Worm (Caenorhabditis elegans) whole organism, L2 larva: Measurements from ENCODE around the gene C08H9.15.

Experiments used
- C34F6.9 ChIP-seq: fragments of 150-350 bp; optimal IDR thresholded peaks from 2 replicates; lab custom pipeline; 2014; ENCODE audit warnings: missing biosample characterization, missing genetic modification characterization
- F13H6.1 ChIP-seq: sonication (generic microtip); optimal IDR thresholded peaks from 2 replicates; lab custom pipeline; 2016; ENCODE audit warnings: missing genetic modification characterization, missing compliant biosample characterization
- R02D3.7 ChIP-seq: fragments of 150-350 bp; optimal IDR thresholded peaks from 2 replicates; lab custom pipeline; 2014; ENCODE audit warnings: missing biosample characterization, missing genetic modification characterization
- Y55F3AM.14 ChIP-seq: fragments of 200-800 bp; sonication (Bioruptor generic); optimal IDR thresholded peaks from 2 replicates; lab custom pipeline; 2018; ENCODE audit warnings: mild to moderate bottlenecking, missing genetic modification characterization, missing compliant biosample characterization
- ZK546.5 ChIP-seq: sonication (generic microtip); optimal IDR thresholded peaks from 2 replicates; lab custom pipeline; 2017; ENCODE audit warnings: missing biosample characterization, missing genetic modification characterization
- aly-2 ChIP-seq: fragments of 150-350 bp; optimal IDR thresholded peaks from 2 replicates; lab custom pipeline; 2014; ENCODE audit warnings: missing biosample characterization, missing genetic modification characterization
- ama-1 ChIP-seq: fragments of 150-350 bp; optimal IDR thresholded peaks from 2 replicates; lab custom pipeline; 2018; ENCODE audit warnings: inconsistent platforms
- blmp-1 ChIP-seq: sonication (generic microtip); optimal IDR thresholded peaks from 2 replicates; lab custom pipeline; 2017; ENCODE audit warnings: missing genetic modification characterization, mild to moderate bottlenecking, missing compliant biosample characterization, antibody characterized with exemption, moderate library complexity; ENCODE audit not compliant: insufficient read depth
- ceh-16 ChIP-seq: fragments of 150-350 bp; optimal IDR thresholded peaks from 2 replicates; lab custom pipeline; 2014; ENCODE audit warnings: missing biosample characterization, missing genetic modification characterization
- crh-2 ChIP-seq: sonication (generic microtip); optimal IDR thresholded peaks from 2 replicates; lab custom pipeline; 2017; ENCODE audit warnings: missing biosample characterization, missing genetic modification characterization
- dmd-4 ChIP-seq: sonication (generic microtip); optimal IDR thresholded peaks from 2 replicates; lab custom pipeline; 2017; ENCODE audit warnings: missing biosample characterization, missing genetic modification characterization
- elt-1 ChIP-seq: fragments of 150-350 bp; optimal IDR thresholded peaks from 2 replicates; lab custom pipeline; 2014; ENCODE audit warnings: missing biosample characterization, missing genetic modification characterization
- elt-3 ChIP-seq: sonication (generic microtip); optimal IDR thresholded peaks from 2 replicates; lab custom pipeline; 2017; ENCODE audit warnings: missing biosample characterization, missing genetic modification characterization
- fos-1 ChIP-seq: fragments of 150-350 bp; optimal IDR thresholded peaks from 2 replicates; lab custom pipeline; 2014; ENCODE audit warnings: missing biosample characterization, missing genetic modification characterization
- gmeb-1 ChIP-seq: fragments of 150-350 bp; optimal IDR thresholded peaks from 2 replicates; lab custom pipeline; 2014; ENCODE audit warnings: missing biosample characterization, missing genetic modification characterization
- lin-11 ChIP-seq: fragments of 150-350 bp; sonication (generic microtip); optimal IDR thresholded peaks from 2 replicates; lab custom pipeline; 2014; ENCODE audit warnings: missing biosample characterization, missing genetic modification characterization, inconsistent platforms, mixed read lengths
- lin-39 ChIP-seq: fragments of 150-350 bp; optimal IDR thresholded peaks from 2 replicates; lab custom pipeline; 2014; ENCODE audit warnings: missing biosample characterization, missing genetic modification reagents, missing genetic modification characterization
- lsy-2 ChIP-seq, 2 experiments: fragments of 150-350 bp in 1 of 2; sonication (generic microtip) in 1 of 2; optimal IDR thresholded peaks; 2 replicates each; lab custom pipeline; 2014 to 2017; ENCODE audit warnings: missing biosample characterization in 2 of 2, missing genetic modification characterization in 2 of 2
- mbf-1 ChIP-seq: sonication (generic microtip); optimal IDR thresholded peaks from 2 replicates; lab custom pipeline; 2017; ENCODE audit warnings: missing biosample characterization, missing genetic modification characterization
- mdl-1 ChIP-seq, 2 experiments: fragments of 150-350 bp in 1 of 2; sonication (generic microtip) in 1 of 2; optimal IDR thresholded peaks; 2 replicates each; lab custom pipeline; 2017; ENCODE audit warnings: missing biosample characterization in 2 of 2, missing genetic modification characterization in 2 of 2
- nhr-10 ChIP-seq: sonication (generic microtip); optimal IDR thresholded peaks from 2 replicates; lab custom pipeline; 2017; ENCODE audit warnings: missing biosample characterization, missing genetic modification characterization
- nhr-11 ChIP-seq: fragments of 150-350 bp; optimal IDR thresholded peaks from 2 replicates; lab custom pipeline; 2014; ENCODE audit warnings: missing biosample characterization, missing genetic modification characterization
- nhr-23 ChIP-seq: fragments of 150-350 bp; optimal IDR thresholded peaks from 2 replicates; lab custom pipeline; 2014; ENCODE audit warnings: missing biosample characterization, missing genetic modification reagents, missing genetic modification characterization
- nhr-237 ChIP-seq: fragments of 150-350 bp; optimal IDR thresholded peaks from 2 replicates; lab custom pipeline; 2014; ENCODE audit warnings: missing biosample characterization, missing genetic modification characterization
- nhr-25 ChIP-seq: fragments of 150-350 bp; sonication (generic microtip); optimal IDR thresholded peaks from 3 replicates; lab custom pipeline; 2014; ENCODE audit warnings: missing biosample characterization, missing genetic modification characterization
- skn-1 ChIP-seq: sonication (generic microtip); optimal IDR thresholded peaks from 2 replicates; lab custom pipeline; 2017; ENCODE audit warnings: missing biosample characterization, missing genetic modification characterization
- sma-9 ChIP-seq, 2 experiments: fragments of 150-350 bp in 1 of 2; sonication (generic microtip) in 1 of 2; optimal IDR thresholded peaks; 2 replicates each; lab custom pipeline; 2014 to 2016; ENCODE audit warnings: missing genetic modification characterization in 2 of 2, mild to moderate bottlenecking in 1 of 2, missing biosample characterization in 1 of 2, missing compliant biosample characterization in 1 of 2, missing genetic modification reagents in 1 of 2, moderate library complexity in 1 of 2
- snpc-4 ChIP-seq: fragments of 150-350 bp; optimal IDR thresholded peaks from 2 replicates; lab custom pipeline; 2014; ENCODE audit warnings: missing biosample characterization, missing genetic modification characterization
- unc-39 ChIP-seq: fragments of 150-350 bp; optimal IDR thresholded peaks from 2 replicates; lab custom pipeline; 2014; ENCODE audit warnings: missing biosample characterization, missing genetic modification characterization
- unc-55 ChIP-seq: fragments of 150-350 bp; sonication (generic microtip); optimal IDR thresholded peaks from 3 replicates; lab custom pipeline; 2014; ENCODE audit warnings: missing biosample characterization, missing genetic modification reagents, missing genetic modification characterization
- unc-62 ChIP-seq: fragments of 150-350 bp; optimal IDR thresholded peaks from 2 replicates; lab custom pipeline; 2014; ENCODE audit warnings: missing biosample characterization, missing genetic modification reagents, missing genetic modification characterization
- zag-1 ChIP-seq: fragments of 150-350 bp; optimal IDR thresholded peaks from 2 replicates; lab custom pipeline; 2014; ENCODE audit warnings: missing biosample characterization, missing genetic modification characterization
- ztf-1 ChIP-seq: fragments of 200-800 bp; sonication (Bioruptor generic); conservative IDR thresholded peaks from 2 replicates; pipeline ENCODE4 v1.3.6; 2022; ENCODE audit warnings: missing genetic modification characterization, missing compliant biosample characterization
- ztf-4 ChIP-seq: fragments of 150-350 bp; optimal IDR thresholded peaks from 2 replicates; lab custom pipeline; 2014; ENCODE audit warnings: missing biosample characterization, missing genetic modification characterization

C08H9.15 gene

ce11 chrII:9850945-9851344, 30.0 kb upstream of the C08H9.15 start, which contains the start of gene ZK938.10:
ZK938.10 (minus strand) TSS chrII:9851045.
- TF ChIP-seq elt-1 (no peak), ceh-16 (no peak), R02D3.7 (no peak), mbf-1 (no peak), C34F6.9 (tag; lab: Kevin White, UChicago) (no peak)

- TF ChIP-seq blmp-1 (tag; lab: Kevin White, UChicago) (no peak), crh-2 (tag; lab: Kevin White, UChicago) (no peak), unc-39 (tag; lab: Kevin White, UChicago) (no peak), nhr-11 (tag; lab: Kevin White, UChicago) (no peak), sma-9 (GFP tag; optimal IDR thresholded peaks at IDR 0.05; lab: Kevin White, UChicago) (no peak), sma-9 (tag; optimal IDR thresholded peaks at IDR 0.05; lab: Kevin White, UChicago) (no peak), lin-11 (tag; lab: Kevin White, UChicago) (no peak)
Measured at ce11 chrII:9855620-9856019, 25.4 kb upstream of the C08H9.15 start, which contains the start of gene chil-4. chil-4 (minus strand) TSS chrII:9855720.

- TF ChIP-seq skn-1 (tag; lab: Kevin White, UChicago) (no peak), aly-2 (no peak), dmd-4 (tag; lab: Kevin White, UChicago) (no peak), Y55F3AM.14 (GFP tag; lab: Kevin White, UChicago) (no peak), mdl-1 (tag; optimal IDR thresholded peaks at IDR 0.05; lab: Kevin White, UChicago) (no peak), gmeb-1 (no peak), F13H6.1 (no peak), ztf-1 (GFP tag; lab: Robert Waterston, UW) (no peak), nhr-237 (tag; lab: Kevin White, UChicago) (no peak), ama-1 (lab: Kevin White, UChicago) (no peak), ZK546.5 (tag; lab: Kevin White, UChicago) (no peak), sma-9 (GFP tag; optimal IDR thresholded peaks at IDR 0.05; lab: Kevin White, UChicago) (no peak), sma-9 (tag; optimal IDR thresholded peaks at IDR 0.05; lab: Kevin White, UChicago) (no peak), snpc-4 (tag; lab: Kevin White, UChicago) (no peak), ceh-16 (no peak)
Measured at ce11 chrII:9857791-9858190, 23.2 kb upstream of the C08H9.15 start, which contains the start of gene chil-6. chil-6 (minus strand) TSS chrII:9857891.

- TF ChIP-seq ztf-4 (tag; lab: Kevin White, UChicago), result no peak
- no peak for TF ChIP-seq lsy-2 (tag; optimal IDR thresholded peaks at IDR 0.05; lab: Kevin White, UChicago)
- TF ChIP-seq unc-55 (GFP tag; lab: Kevin White, UChicago), result no peak
- no peak for TF ChIP-seq C34F6.9 (tag; lab: Kevin White, UChicago)
- TF ChIP-seq F13H6.1, result no peak
- TF ChIP-seq mbf-1, result no peak
- TF ChIP-seq zag-1, result no peak
- TF ChIP-seq ceh-16, result no peak
- no peak for TF ChIP-seq nhr-25 (tag; lab: Kevin White, UChicago)
- TF ChIP-seq blmp-1 (tag; lab: Kevin White, UChicago), result no peak
Measured at ce11 chrII:9859575-9859974, 21.4 kb upstream of the C08H9.15 start, which contains the start of gene chil-5. chil-5 (minus strand) TSS chrII:9859675.

ce11 chrII:9861394-9861793, 19.6 kb upstream of the C08H9.15 start, which contains the start of gene chil-3:
chil-3 (minus strand) TSS chrII:9861494.
- TF ChIP-seq mdl-1 (tag; optimal IDR thresholded peaks at IDR 0.05; lab: Kevin White, UChicago), result no peak
- TF ChIP-seq zag-1, result no peak
- TF ChIP-seq aly-2, result no peak
- no peak for TF ChIP-seq snpc-4 (tag; lab: Kevin White, UChicago)
- TF ChIP-seq ZK546.5 (tag; lab: Kevin White, UChicago), result no peak
- no peak for TF ChIP-seq R02D3.7
- TF ChIP-seq elt-1, result no peak
- TF ChIP-seq mbf-1, result no peak
- TF ChIP-seq nhr-237 (tag; lab: Kevin White, UChicago), result no peak
- TF ChIP-seq crh-2 (tag; lab: Kevin White, UChicago), result no peak
- TF ChIP-seq skn-1 (tag; lab: Kevin White, UChicago), result no peak

ce11 chrII:9862147-9862546, 18.8 kb upstream of the C08H9.15 start, which contains the start of gene C08H9.18:
C08H9.18 (minus strand) TSS chrII:9862247.
- no peak for TF ChIP-seq R02D3.7
- TF ChIP-seq unc-39 (tag; lab: Kevin White, UChicago), result no peak
- no peak for TF ChIP-seq fos-1 (tag; lab: Kevin White, UChicago)
- no peak for TF ChIP-seq elt-3 (tag; lab: Kevin White, UChicago)
- no peak for TF ChIP-seq ama-1 (lab: Kevin White, UChicago)
- no peak for TF ChIP-seq nhr-23 (tag; lab: Kevin White, UChicago)
- TF ChIP-seq unc-62 (GFP tag; lab: Kevin White, UChicago), result no peak
- no peak for TF ChIP-seq nhr-25 (tag; lab: Kevin White, UChicago)
- TF ChIP-seq nhr-10 (tag; lab: Kevin White, UChicago), result no peak
- no peak for TF ChIP-seq Y55F3AM.14 (GFP tag; lab: Kevin White, UChicago)
- TF ChIP-seq lin-39 (tag; lab: Kevin White, UChicago), result no peak
